Fruit fly (Drosophila melanogaster) whole organism, embryonic: Measurements from ENCODE around the gene CAH3.

Source experiments
- BEAF-32 ChIP-seq: fragments of 200-800 bp; sonication (Bioruptor generic); optimal IDR thresholded peaks from 3 replicates; lab custom pipeline; 2017; ENCODE audit warnings: missing biosample characterization, missing genetic modification characterization, mild to moderate bottlenecking, moderate library complexity, missing genetic modification reagents
- Bgb ChIP-seq: fragments of 200-800 bp; sonication (Bioruptor generic); IDR thresholded peaks from 2 replicates; pipeline ENCODE4 v1.3.6; 2022; ENCODE audit warnings: missing biosample characterization, missing genetic modification characterization; ENCODE audit not compliant: partially characterized antibody
- CG10147 ChIP-seq: fragments of 200-800 bp; sonication (Bioruptor generic); optimal IDR thresholded peaks from 2 replicates; lab custom pipeline; 2019; ENCODE audit warnings: missing biosample characterization, mild to moderate bottlenecking, missing genetic modification characterization, moderate library complexity
- CG1024 ChIP-seq: fragments of 200-800 bp; sonication (Bioruptor generic); IDR thresholded peaks from 2 replicates; pipeline ENCODE4 v1.3.6; 2022; ENCODE audit warnings: missing biosample characterization, missing genetic modification characterization
- CG10274 ChIP-seq: fragments of 200-800 bp; sonication (Bioruptor generic); optimal IDR thresholded peaks from 3 replicates; lab custom pipeline; 2017; ENCODE audit warnings: missing biosample characterization, mild to moderate bottlenecking, missing genetic modification characterization
- CG11398 ChIP-seq: fragments of 200-800 bp; sonication (Bioruptor generic); optimal IDR thresholded peaks from 2 replicates; lab custom pipeline; 2016; ENCODE audit warnings: missing biosample characterization, missing genetic modification characterization
- CG14667 ChIP-seq: fragments of 200-800 bp; sonication (Bioruptor generic); IDR thresholded peaks from 2 replicates; pipeline ENCODE4 v1.3.6; 2022; ENCODE audit warnings: missing biosample characterization, missing genetic modification characterization
- CG14965 ChIP-seq: fragments of 200-800 bp; sonication (Bioruptor generic); optimal IDR thresholded peaks from 2 replicates; lab custom pipeline; 2016; ENCODE audit warnings: missing biosample characterization, missing genetic modification characterization, borderline replicate concordance
- CG15269 ChIP-seq: fragments of 200-800 bp; sonication (Bioruptor generic); optimal IDR thresholded peaks from 2 replicates; lab custom pipeline; 2018; ENCODE audit warnings: missing biosample characterization, mild to moderate bottlenecking, missing genetic modification characterization, moderate library complexity
- CG15601 ChIP-seq: fragments of 200-800 bp; sonication (Bioruptor generic); optimal IDR thresholded peaks from 3 replicates; lab custom pipeline; 2019; ENCODE audit warnings: missing biosample characterization, mild to moderate bottlenecking, missing genetic modification characterization, moderate library complexity
- CG17328 ChIP-seq: fragments of 200-800 bp; sonication (Bioruptor generic); IDR thresholded peaks from 2 replicates; pipeline ENCODE4 v1.3.6; 2022; ENCODE audit warnings: missing biosample characterization, missing genetic modification characterization
- CG1792 ChIP-seq: fragments of 200-800 bp; sonication (Bioruptor generic); optimal IDR thresholded peaks from 2 replicates; lab custom pipeline; 2016; ENCODE audit warnings: missing biosample characterization, missing genetic modification characterization
- CG2129 ChIP-seq: fragments of 200-800 bp; sonication (Bioruptor generic); IDR thresholded peaks from 2 replicates; pipeline ENCODE4 v1.3.6; 2022; ENCODE audit warnings: missing biosample characterization, missing genetic modification characterization; ENCODE audit not compliant: partially characterized antibody
- CG2875 ChIP-seq: fragments of 200-800 bp; sonication (Bioruptor generic); optimal IDR thresholded peaks from 2 replicates; lab custom pipeline; 2017; ENCODE audit warnings: missing biosample characterization, mild to moderate bottlenecking, missing genetic modification characterization, missing genetic modification reagents
- CG31441 ChIP-seq: fragments of 200-800 bp; sonication (Bioruptor generic); IDR thresholded peaks from 2 replicates; pipeline ENCODE4 v1.3.6; 2022; ENCODE audit warnings: missing biosample characterization, missing genetic modification characterization
- CG4328 ChIP-seq: fragments of 200-800 bp; sonication (Bioruptor generic); optimal IDR thresholded peaks from 3 replicates; lab custom pipeline; 2017; ENCODE audit warnings: missing biosample characterization, missing genetic modification reagents, missing genetic modification characterization
- CG4360 ChIP-seq: fragments of 200-800 bp; sonication (Bioruptor generic); IDR thresholded peaks from 2 replicates; pipeline ENCODE4 v1.3.6; 2022; ENCODE audit warnings: missing biosample characterization, missing genetic modification characterization
- CG6272 ChIP-seq: fragments of 200-800 bp; sonication (Bioruptor generic); IDR thresholded peaks from 2 replicates; pipeline ENCODE4 v1.3.6; 2022; ENCODE audit warnings: missing biosample characterization, missing genetic modification characterization
- CG6683 ChIP-seq: fragments of 200-800 bp; sonication (Bioruptor generic); optimal IDR thresholded peaks from 2 replicates; lab custom pipeline; 2017; ENCODE audit warnings: missing biosample characterization, mild to moderate bottlenecking, missing genetic modification characterization, missing genetic modification reagents
- CG6813 ChIP-seq: fragments of 200-800 bp; sonication (Bioruptor generic); optimal IDR thresholded peaks from 2 replicates; lab custom pipeline; 2017; ENCODE audit warnings: missing biosample characterization, missing genetic modification characterization, mild to moderate bottlenecking, moderate library complexity, missing genetic modification reagents
- Camta ChIP-seq: fragments of 200-800 bp; sonication (Bioruptor generic); optimal IDR thresholded peaks from 2 replicates; lab custom pipeline; 2016; ENCODE audit warnings: missing biosample characterization, missing genetic modification characterization
- Dip2 ChIP-seq: fragments of 200-800 bp; sonication (Bioruptor generic); IDR thresholded peaks from 2 replicates; pipeline ENCODE4 v1.3.6; 2022; ENCODE audit warnings: missing biosample characterization, missing genetic modification characterization
- Elba2 ChIP-seq: fragments of 200-800 bp; sonication (Bioruptor generic); optimal IDR thresholded peaks from 3 replicates; lab custom pipeline; 2016; ENCODE audit warnings: missing biosample characterization, missing genetic modification characterization
- Ets65A ChIP-seq: fragments of 200-800 bp; sonication (Bioruptor generic); peaks from one replicate; lab custom pipeline; 2016; ENCODE audit warnings: missing biosample characterization, missing genetic modification characterization
- Fer2 ChIP-seq: fragments of 200-800 bp; sonication (Bioruptor generic); optimal IDR thresholded peaks from 2 replicates; lab custom pipeline; 2018; ENCODE audit warnings: missing biosample characterization, mild to moderate bottlenecking, missing genetic modification characterization, moderate library complexity
- HHEX ChIP-seq: fragments of 200-800 bp; sonication (Bioruptor generic); optimal IDR thresholded peaks from 3 replicates; lab custom pipeline; 2017; ENCODE audit warnings: missing biosample characterization, mild to moderate bottlenecking, missing genetic modification characterization, missing genetic modification reagents
- Hmx ChIP-seq: fragments of 200-800 bp; sonication (Bioruptor generic); optimal IDR thresholded peaks from 2 replicates; lab custom pipeline; 2016; ENCODE audit warnings: missing biosample characterization, missing genetic modification characterization
- Jarid2 ChIP-seq: fragments of 200-800 bp; sonication (Bioruptor generic); optimal IDR thresholded peaks from 3 replicates; lab custom pipeline; 2017; ENCODE audit warnings: mild to moderate bottlenecking, missing biosample characterization, missing genetic modification reagents, missing genetic modification characterization
- MBD-R2 ChIP-seq: fragments of 200-800 bp; sonication (Bioruptor generic); IDR thresholded peaks from 2 replicates; pipeline ENCODE4 v1.3.6; 2022; ENCODE audit warnings: missing biosample characterization, missing genetic modification characterization
- Side ChIP-seq: fragments of 200-800 bp; sonication (Bioruptor generic); optimal IDR thresholded peaks from 2 replicates; lab custom pipeline; 2016; ENCODE audit warnings: missing biosample characterization, missing genetic modification characterization
- Sox100B ChIP-seq: fragments of 200-800 bp; sonication (Bioruptor generic); optimal IDR thresholded peaks from 3 replicates; lab custom pipeline; 2018; ENCODE audit warnings: missing biosample characterization, mild to moderate bottlenecking, missing genetic modification characterization
- ato ChIP-seq: fragments of 200-800 bp; sonication (Bioruptor generic); IDR thresholded peaks from 2 replicates; pipeline ENCODE4 v1.3.6; 2022; ENCODE audit warnings: missing biosample characterization, missing genetic modification characterization; ENCODE audit not compliant: partially characterized antibody
- bigmax ChIP-seq: fragments of 200-800 bp; sonication (Bioruptor generic); optimal IDR thresholded peaks from 2 replicates; lab custom pipeline; 2018; ENCODE audit warnings: missing biosample characterization, mild to moderate bottlenecking, missing genetic modification characterization
- bowl ChIP-seq: fragments of 200-800 bp; sonication (Bioruptor generic); IDR thresholded peaks from 2 replicates; pipeline ENCODE4 v1.3.6; 2022; ENCODE audit warnings: missing biosample characterization, missing genetic modification characterization
- cato ChIP-seq: fragments of 200-800 bp; sonication (Bioruptor generic); optimal IDR thresholded peaks from 2 replicates; lab custom pipeline; 2016; ENCODE audit warnings: missing biosample characterization, missing genetic modification characterization, borderline replicate concordance
- dan ChIP-seq: fragments of 200-800 bp; sonication (Bioruptor generic); IDR thresholded peaks from 2 replicates; pipeline ENCODE4 v1.3.6; 2022; ENCODE audit warnings: missing biosample characterization, missing genetic modification characterization
- dati ChIP-seq: fragments of 200-800 bp; sonication (Bioruptor generic); IDR thresholded peaks from 2 replicates; pipeline ENCODE4 v1.3.6; 2022; ENCODE audit warnings: missing biosample characterization, missing genetic modification characterization
- fd3F ChIP-seq: fragments of 200-800 bp; sonication (Bioruptor generic); optimal IDR thresholded peaks from 2 replicates; lab custom pipeline; 2018; ENCODE audit warnings: missing biosample characterization, mild to moderate bottlenecking, missing genetic modification characterization, moderate library complexity
- gcm ChIP-seq: fragments of 200-800 bp; sonication (Bioruptor generic); optimal IDR thresholded peaks from 2 replicates; lab custom pipeline; 2019; ENCODE audit warnings: missing biosample characterization, mild to moderate bottlenecking, missing genetic modification characterization, moderate library complexity
- gem ChIP-seq: fragments of 200-800 bp; sonication (Bioruptor generic); optimal IDR thresholded peaks from 2 replicates; lab custom pipeline; 2019; ENCODE audit warnings: missing biosample characterization, mild to moderate bottlenecking, missing genetic modification characterization, moderate library complexity
- kah ChIP-seq: fragments of 200-800 bp; sonication (Bioruptor generic); optimal IDR thresholded peaks from 2 replicates; lab custom pipeline; 2018; ENCODE audit warnings: missing biosample characterization, mild to moderate bottlenecking, missing genetic modification characterization
- lbe ChIP-seq: fragments of 200-800 bp; sonication (Bioruptor generic); optimal IDR thresholded peaks from 2 replicates; lab custom pipeline; 2016; ENCODE audit warnings: missing biosample characterization, mild to moderate bottlenecking, missing genetic modification characterization
- lmd ChIP-seq: fragments of 200-800 bp; sonication (Bioruptor generic); IDR thresholded peaks from 2 replicates; pipeline ENCODE4 v1.3.6; 2022; ENCODE audit warnings: missing biosample characterization, missing genetic modification characterization
- mam ChIP-seq: fragments of 200-800 bp; sonication (Bioruptor generic); optimal IDR thresholded peaks from 3 replicates; lab custom pipeline; 2016; ENCODE audit warnings: missing biosample characterization, missing genetic modification characterization
- odd ChIP-seq: fragments of 200-800 bp; sonication (Bioruptor generic); optimal IDR thresholded peaks from 2 replicates; lab custom pipeline; 2017; ENCODE audit warnings: missing biosample characterization, mild to moderate bottlenecking, missing genetic modification characterization
- salm ChIP-seq: fragments of 200-800 bp; sonication (Bioruptor generic); optimal IDR thresholded peaks from 2 replicates; lab custom pipeline; 2018; ENCODE audit warnings: missing biosample characterization, mild to moderate bottlenecking, missing genetic modification characterization
- schlank ChIP-seq: fragments of 200-800 bp; sonication (Bioruptor generic); optimal IDR thresholded peaks from 2 replicates; lab custom pipeline; 2018; ENCODE audit warnings: missing biosample characterization, mild to moderate bottlenecking, missing genetic modification characterization
- sens ChIP-seq: fragments of 200-800 bp; sonication (Bioruptor generic); peaks from one replicate; lab custom pipeline; 2016; ENCODE audit warnings: missing biosample characterization, missing genetic modification characterization
- seq ChIP-seq: fragments of 200-800 bp; sonication (Bioruptor generic); IDR thresholded peaks from 2 replicates; pipeline ENCODE4 v1.3.6; 2022; ENCODE audit warnings: missing biosample characterization, missing genetic modification characterization
- ssp ChIP-seq: fragments of 200-800 bp; sonication (Bioruptor generic); IDR thresholded peaks from 2 replicates; pipeline ENCODE4 v1.3.6; 2022; ENCODE audit warnings: missing biosample characterization, missing genetic modification characterization
- tll ChIP-seq, 2 experiments: fragments of 200-800 bp in 1 of 2; fragments of >200 bp in 1 of 2; sonication (Bioruptor generic) in 1 of 2; optimal IDR thresholded peaks; 2 replicates each; lab custom pipeline; 2017 to 2019; ENCODE audit warnings: missing biosample characterization in 2 of 2, missing genetic modification characterization in 2 of 2, mild to moderate bottlenecking in 1 of 2, moderate library complexity in 1 of 2

The CAH3 gene

DNA sequence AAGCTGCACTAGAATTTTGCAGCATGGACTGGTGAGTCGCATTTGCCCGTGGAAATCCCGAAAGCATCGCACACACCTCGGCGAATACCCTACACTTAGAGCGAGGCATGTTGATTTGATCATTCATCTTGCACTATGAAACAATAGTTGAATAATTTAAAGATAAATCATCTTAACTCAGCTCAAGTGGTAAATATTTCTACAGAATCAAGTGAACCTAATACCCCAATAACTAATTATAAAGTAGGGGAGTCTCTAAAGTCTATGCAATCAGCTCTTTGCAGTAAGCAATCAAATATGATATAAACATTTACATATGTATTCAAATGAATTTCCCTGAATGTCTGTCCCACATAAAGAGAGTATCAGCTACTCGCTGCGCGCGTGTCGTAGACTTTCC lies 3.6 kb upstream of the CAH3 start (continued):
- TF ChIP-seq gcm (GFP tag; lab: Kevin White, UChicago) = no peak
- TF ChIP-seq Jarid2 (GFP tag; lab: Kevin White, UChicago) = no peak
- no peak for TF ChIP-seq MBD-R2 (GFP tag; lab: Robert Waterston, UW)
- peak; percentile 26 for TF ChIP-seq gem (tag; lab: Kevin White, UChicago)
- peak; percentile 17 for TF ChIP-seq Sox100B
- no peak for TF ChIP-seq kah (GFP tag; lab: Kevin White, UChicago)
- no peak for TF ChIP-seq tll (GFP tag; optimal IDR thresholded peaks at IDR 0.05; lab: Kevin White, UChicago)
- no peak for TF ChIP-seq CG11398 (GFP tag; lab: Kevin White, UChicago)
- TF ChIP-seq CG2875 (GFP tag; lab: Kevin White, UChicago) = no peak
- TF ChIP-seq sens (GFP tag; lab: Kevin White, UChicago) = peak; percentile 98
- TF ChIP-seq schlank (tag; lab: Kevin White, UChicago) = no peak
- no peak for TF ChIP-seq CG2129 (GFP tag; lab: Robert Waterston, UW)
- no peak for TF ChIP-seq CG31441 (GFP tag; lab: Robert Waterston, UW)
- peak; percentile 84 for TF ChIP-seq lmd
- TF ChIP-seq lbe (GFP tag; lab: Kevin White, UChicago) = no peak
- peak; percentile 69 for TF ChIP-seq CG14667 (GFP tag; lab: Robert Waterston, UW)
- TF ChIP-seq Fer2 (tag; lab: Kevin White, UChicago) = no peak
- TF ChIP-seq CG10274 (GFP tag; lab: Kevin White, UChicago) = peak; percentile 27
- TF ChIP-seq Dip2 = no peak
- no peak for TF ChIP-seq Hmx (GFP tag; lab: Kevin White, UChicago)
- no peak for TF ChIP-seq CG6272
- no peak for TF ChIP-seq Elba2 (GFP tag; lab: Kevin White, UChicago)
- no peak for TF ChIP-seq CG15601 (tag; lab: Kevin White, UChicago)
- TF ChIP-seq mam (GFP tag; lab: Kevin White, UChicago) = peak; percentile 78
- TF ChIP-seq bowl (GFP tag; lab: Robert Waterston, UW) = no peak
- no peak for TF ChIP-seq bigmax (GFP tag; lab: Kevin White, UChicago)
- no peak for TF ChIP-seq CG1024 (GFP tag; lab: Robert Waterston, UW)
- peak; percentile 63 for TF ChIP-seq dati (GFP tag; lab: Robert Waterston, UW)
- TF ChIP-seq CG17328 (GFP tag; lab: Robert Waterston, UW) = 0 out of 2 replicates have a peak, but pooled peaks have one; percentile 24
- no peak for TF ChIP-seq HHEX
- TF ChIP-seq odd = no peak
- TF ChIP-seq fd3F (GFP tag; lab: Kevin White, UChicago) = no peak
- TF ChIP-seq CG15269 = no peak
- peak; percentile 79 for TF ChIP-seq Camta (GFP tag; lab: Kevin White, UChicago)
- TF ChIP-seq Bgb = no peak
- no peak for TF ChIP-seq cato (GFP tag; lab: Kevin White, UChicago)
- no peak for TF ChIP-seq Ets65A (GFP tag; lab: Kevin White, UChicago)
- TF ChIP-seq CG10147 (GFP tag; lab: Kevin White, UChicago) = no peak
- no peak for TF ChIP-seq salm (tag; lab: Kevin White, UChicago)
- no peak for TF ChIP-seq BEAF-32 (GFP tag; lab: Kevin White, UChicago)
- TF ChIP-seq ato (GFP tag; lab: Robert Waterston, UW) = no peak
- no peak for TF ChIP-seq CG6813 (GFP tag; lab: Kevin White, UChicago)
- TF ChIP-seq CG4328 (GFP tag; lab: Kevin White, UChicago) = no peak
- TF ChIP-seq dan (GFP tag; lab: Robert Waterston, UW) = no peak
- no peak for TF ChIP-seq ssp (GFP tag; lab: Robert Waterston, UW)
- no peak for TF ChIP-seq seq (GFP tag; lab: Robert Waterston, UW)
- TF ChIP-seq Side (GFP tag; lab: Kevin White, UChicago) = peak; percentile 77
- no peak for TF ChIP-seq CG4360 (GFP tag; lab: Robert Waterston, UW)
- no peak for TF ChIP-seq CG14965 (GFP tag; lab: Kevin White, UChicago)
- TF ChIP-seq CG1792 (GFP tag; lab: Kevin White, UChicago) = no peak
- TF ChIP-seq CG6683 = no peak
